Worm (Caenorhabditis elegans): Measurements from ENCODE around the gene C11G10.1.

DNA sequence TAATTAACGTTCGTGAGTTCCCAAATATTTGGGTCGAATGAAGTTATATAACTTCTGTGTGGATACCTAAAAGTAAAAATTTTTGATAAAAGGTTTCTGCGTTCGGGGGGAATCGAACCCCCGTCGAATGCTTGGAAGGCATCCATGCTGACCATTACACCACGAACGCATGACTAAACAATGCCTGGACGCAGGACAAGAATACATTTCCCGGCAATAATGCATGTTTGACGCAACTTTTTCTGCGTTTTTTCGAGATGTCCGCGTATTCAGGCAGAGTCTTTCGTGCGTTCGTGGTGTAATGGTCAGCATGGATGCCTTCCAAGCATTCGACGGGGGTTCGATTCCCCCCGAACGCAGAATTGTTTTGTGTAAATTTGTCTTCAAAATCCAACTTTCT, 42.2 kb upstream of the C11G10.1 start:
- TF ChIP-seq sptf-1 (tag; optimal IDR thresholded peaks at IDR 0.05) = no peak
- TF ChIP-seq lin-13 (GFP tag; optimal IDR thresholded peaks at IDR 0.05) = no peak
- TF ChIP-seq alr-1 (tag; optimal IDR thresholded peaks at IDR 0.05; ENCODE audit: borderline replicate concordance) = no peak
- no peak for TF ChIP-seq ceh-82 (tag; optimal IDR thresholded peaks at IDR 0.05)
- peak in 2 of 6 experiments; percentile 22 to 55 for TF ChIP-seq elt-3 (tag; optimal IDR thresholded peaks at IDR 0.05)
- no peak for TF ChIP-seq tbx-2 (tag; optimal IDR thresholded peaks at IDR 0.05)
- TF ChIP-seq zag-1 (tag; optimal IDR thresholded peaks at IDR 0.05) = no peak
- TF ChIP-seq zip-4 (GFP tag; optimal IDR thresholded peaks at IDR 0.05) = no peak
- TF ChIP-seq ztf-11 (tag; optimal IDR thresholded peaks at IDR 0.05) = no peak
- no peak for TF ChIP-seq fos-1 (tag; optimal IDR thresholded peaks at IDR 0.05)
- no peak for TF ChIP-seq unc-62 (GFP tag; optimal IDR thresholded peaks at IDR 0.05)
- TF ChIP-seq hlh-4 (tag; optimal IDR thresholded peaks at IDR 0.05) = no peak
- no peak for TF ChIP-seq snpc-4 (tag; optimal IDR thresholded peaks at IDR 0.05)
